Worm (Caenorhabditis elegans): Measurements from ENCODE around the gene srsx-12.

ce11 chrV:4983091-4983490, 2.3 kb upstream of the srsx-12 start, which contains the start of gene srsx-13:
- TF ChIP-seq ama-1 (optimal IDR thresholded peaks at IDR 0.05): no peak
- no peak for TF ChIP-seq T23F11.4 (GFP tag; optimal IDR thresholded peaks at IDR 0.05)
- TF ChIP-seq hlh-13 (GFP tag; optimal IDR thresholded peaks at IDR 0.05): no peak
- TF ChIP-seq rnt-1 (tag; optimal IDR thresholded peaks at IDR 0.05): no peak

Data from whole organism, late embryonic.